Worm (Caenorhabditis elegans): ENCODE results near the gene ZK757.10.

- TF ChIP-seq hmg-4 (GFP tag; optimal IDR thresholded peaks at IDR 0.05) (no peak), ama-1 (optimal IDR thresholded peaks at IDR 0.05) (no peak), ceh-13 (GFP tag; optimal IDR thresholded peaks at IDR 0.05) (no peak), sea-1 (GFP tag; conservative IDR thresholded peaks at IDR 0.05) (no peak), hnd-1 (tag; optimal IDR thresholded peaks at IDR 0.05) (no peak), ets-7 (tag; optimal IDR thresholded peaks at IDR 0.05) (no peak), ceh-36 (tag; optimal IDR thresholded peaks at IDR 0.05) (no peak), flt-1 (GFP tag; IDR thresholded peaks at IDR 0.05) (no peak), hmbx-1 (tag; optimal IDR thresholded peaks at IDR 0.05) (no peak), tbx-37 (GFP tag; conservative IDR thresholded peaks at IDR 0.05) (no peak), aly-1 (tag; optimal IDR thresholded peaks at IDR 0.05) (no peak), F13C5.2 (tag; optimal IDR thresholded peaks at IDR 0.05) (no peak), pes-1 (GFP tag; IDR thresholded peaks at IDR 0.05) (no peak), scrt-1 (GFP tag; IDR thresholded peaks at IDR 0.05) (no peak)
Measured at ce11 chrIII:9848603-9849002, 28.4 kb upstream of the ZK757.10 start.
